Fruit fly (Drosophila melanogaster): ENCODE measurements around the gene CG9813.

Gene CG9813

dm6 chr3R:13403032-13403459, 23.5 kb upstream of the CG9813 start, which contains the start of gene Dpm3 (continued):
- TF ChIP-seq tin (GFP tag; optimal IDR thresholded peaks at IDR 0.05) = peak; percentile 27
- TF ChIP-seq phol (tag; optimal IDR thresholded peaks at IDR 0.05) = peak; percentile 70
- peak; percentile 100 for TF ChIP-seq insv (GFP tag; optimal IDR thresholded peaks at IDR 0.05)
- TF ChIP-seq Mes4 (GFP tag; optimal IDR thresholded peaks at IDR 0.05) = no peak
- no peak for TF ChIP-seq H15 (GFP tag; IDR thresholded peaks at IDR 0.05)
- peak; percentile 85 for TF ChIP-seq CG12659 (GFP tag; optimal IDR thresholded peaks at IDR 0.05)
- no peak for TF ChIP-seq CG5953 (GFP tag; IDR thresholded peaks at IDR 0.05)
- TF ChIP-seq gfzf (GFP tag; optimal IDR thresholded peaks at IDR 0.05) = peak; percentile 65
- TF ChIP-seq Gsc (GFP tag; IDR thresholded peaks at IDR 0.05) = no peak
- TF ChIP-seq scrt (GFP tag; optimal IDR thresholded peaks at IDR 0.05) = no peak
- peak; percentile 76 for TF ChIP-seq Hmr (GFP tag; optimal IDR thresholded peaks at IDR 0.05)
- TF ChIP-seq CG2199 (GFP tag; IDR thresholded peaks at IDR 0.05) = 0 out of 3 replicates have a peak, but pooled peaks have one; percentile 68
- TF ChIP-seq CHES-1-like (GFP tag; optimal IDR thresholded peaks at IDR 0.05) = peak; percentile 68
- peak; percentile 94 for TF ChIP-seq ato (GFP tag; IDR thresholded peaks at IDR 0.05; ENCODE audit: partially characterized antibody)
- TF ChIP-seq CG1603 (tag; optimal IDR thresholded peaks at IDR 0.05) = peak; percentile 86
- peak; percentile 32; the same call in 1 of the 2 replicates for TF ChIP-seq E2f1 (GFP tag; IDR thresholded peaks at IDR 0.05)
- no peak for TF ChIP-seq CrebB (tag; optimal IDR thresholded peaks at IDR 0.05)
- TF ChIP-seq sim (GFP tag; IDR thresholded peaks at IDR 0.05) = no peak
- TF ChIP-seq HLH4C (GFP tag; IDR thresholded peaks at IDR 0.05; ENCODE audit: partially characterized antibody) = peak; percentile 92
- no peak for TF ChIP-seq wek (GFP tag; optimal IDR thresholded peaks at IDR 0.05)
- TF ChIP-seq grn (GFP tag; optimal IDR thresholded peaks at IDR 0.05) = peak; percentile 34
- TF ChIP-seq CG2120 (GFP tag; optimal IDR thresholded peaks at IDR 0.05) = peak; percentile 58
- peak; percentile 52 for TF ChIP-seq Hsf (GFP tag; optimal IDR thresholded peaks at IDR 0.05)
- TF ChIP-seq CG13775 (GFP tag; optimal IDR thresholded peaks at IDR 0.05) = peak; percentile 30
- TF ChIP-seq Hand (GFP tag; optimal IDR thresholded peaks at IDR 0.05) = no peak
- peak; percentile 21 for TF ChIP-seq CG12236 (GFP tag; optimal IDR thresholded peaks at IDR 0.05)
- peak; percentile 99 for TF ChIP-seq Dref (GFP tag; IDR thresholded peaks at IDR 0.05)
- TF ChIP-seq CG9876 (GFP tag; optimal IDR thresholded peaks at IDR 0.05) = peak; percentile 57
- TF ChIP-seq sob (GFP tag; IDR thresholded peaks at IDR 0.05) = peak; percentile 56
- peak; percentile 86 for TF ChIP-seq sens (GFP tag)
- no peak for TF ChIP-seq CG5180 (GFP tag; optimal IDR thresholded peaks at IDR 0.05)
- TF ChIP-seq CG7839 (tag; optimal IDR thresholded peaks at IDR 0.05) = peak; percentile 5
- peak; percentile 91 for TF ChIP-seq CG14860 (GFP tag; IDR thresholded peaks at IDR 0.05; ENCODE audit: partially characterized antibody)
- peak; percentile 62 for TF ChIP-seq HLH54F (GFP tag; optimal IDR thresholded peaks at IDR 0.05)
- peak; percentile 54 for TF ChIP-seq HmgD (GFP tag; optimal IDR thresholded peaks at IDR 0.05)
- TF ChIP-seq CG34224 (GFP tag; IDR thresholded peaks at IDR 0.05; ENCODE audit: partially characterized antibody) = peak; percentile 87
- TF ChIP-seq nom (GFP tag; optimal IDR thresholded peaks at IDR 0.05) = no peak
- TF ChIP-seq mld (GFP tag; IDR thresholded peaks at IDR 0.05; ENCODE audit: partially characterized antibody) = peak; percentile 75; the same call in 2 of the 3 replicates
- TF ChIP-seq CG7963 (GFP tag; IDR thresholded peaks at IDR 0.05; ENCODE audit: partially characterized antibody) = peak; percentile 73; the same call in 2 of the 3 replicates
- peak; percentile 100 for TF ChIP-seq CG18011 (GFP tag; optimal IDR thresholded peaks at IDR 0.05)
- peak; percentile 58 for TF ChIP-seq CG15514 (GFP tag; optimal IDR thresholded peaks at IDR 0.05)
- no peak for TF ChIP-seq ap (GFP tag; IDR thresholded peaks at IDR 0.05)
- peak; percentile 13 for TF ChIP-seq Sox102F (GFP tag; optimal IDR thresholded peaks at IDR 0.05)
- TF ChIP-seq shn (GFP tag; optimal IDR thresholded peaks at IDR 0.05) = peak; percentile 70
- peak; percentile 86 for TF ChIP-seq bbx (GFP tag; IDR thresholded peaks at IDR 0.05; ENCODE audit: partially characterized antibody)
- TF ChIP-seq CG13894 (tag; optimal IDR thresholded peaks at IDR 0.05) = no peak
- peak; percentile 18 for TF ChIP-seq CG13624 (GFP tag; optimal IDR thresholded peaks at IDR 0.05)
- no peak for TF ChIP-seq CG8388 (GFP tag; optimal IDR thresholded peaks at IDR 0.05)
- TF ChIP-seq CG10565 (GFP tag; optimal IDR thresholded peaks at IDR 0.05) = no peak
